Worm (Caenorhabditis elegans) whole organism, L1 larva: ENCODE data around the gene T25B9.8.
"Not testable (repeated sequence)": the region's sequence is repeated elsewhere in the genome, so short reads cannot be mapped to it uniquely, and the experiment has no call there.

Source experiments
- C34B4.2 ChIP-seq: sonication (generic microtip); optimal IDR thresholded peaks from 2 replicates; lab custom pipeline; 2017; ENCODE audit warnings: mild to moderate bottlenecking, missing genetic modification characterization, missing compliant biosample characterization
- aly-2 ChIP-seq: fragments of 150-350 bp; optimal IDR thresholded peaks from 2 replicates; lab custom pipeline; 2014; ENCODE audit warnings: missing biosample characterization, missing genetic modification characterization
- blmp-1 ChIP-seq: fragments of 150-350 bp; optimal IDR thresholded peaks from 2 replicates; lab custom pipeline; 2014; ENCODE audit warnings: missing biosample characterization, missing genetic modification characterization
- ceh-63 ChIP-seq: fragments of 200-800 bp; sonication (Bioruptor generic); optimal IDR thresholded peaks from 2 replicates; lab custom pipeline; 2018; ENCODE audit warnings: mild to moderate bottlenecking, missing genetic modification characterization, missing compliant biosample characterization
- ceh-88 ChIP-seq: fragments of 200-800 bp; sonication (Bioruptor generic); IDR thresholded peaks from 2 replicates; pipeline ENCODE4 v1.3.6; 2022; ENCODE audit warnings: missing genetic modification characterization, missing compliant biosample characterization
- dpl-1 ChIP-seq, 3 experiments: fragments of 150-350 bp in 2 of 3; sonication (generic microtip) in 1 of 3; optimal IDR thresholded peaks; 2 replicates each; lab custom pipeline; 2014 to 2017; ENCODE audit warnings: missing biosample characterization in 3 of 3, missing genetic modification characterization in 3 of 3, missing genetic modification reagents in 3 of 3
- efl-3 ChIP-seq: fragments of 200-800 bp; sonication (Bioruptor generic); optimal IDR thresholded peaks from 2 replicates; lab custom pipeline; 2018; ENCODE audit warnings: mild to moderate bottlenecking, missing genetic modification characterization, missing compliant biosample characterization
- egl-27 ChIP-seq, 2 experiments: fragments of 150-350 bp in 1 of 2; sonication (generic microtip); optimal IDR thresholded peaks; 3 replicates each; lab custom pipeline; 2017 to 2018; ENCODE audit warnings: missing biosample characterization in 2 of 2, missing genetic modification characterization in 2 of 2, missing genetic modification reagents in 2 of 2
- elt-2 ChIP-seq: sonication (generic microtip); optimal IDR thresholded peaks from 2 replicates; lab custom pipeline; 2016; ENCODE audit warnings: missing genetic modification characterization, mild to moderate bottlenecking, inconsistent platforms, missing compliant biosample characterization, missing genetic modification reagents
- ets-5 ChIP-seq: fragments of 200-800 bp; sonication (Bioruptor generic); IDR thresholded peaks from 2 replicates; pipeline ENCODE4 v1.3.6; 2022; ENCODE audit warnings: missing genetic modification characterization, missing compliant biosample characterization
- fkh-10 ChIP-seq: sonication (generic microtip); optimal IDR thresholded peaks from 2 replicates; lab custom pipeline; 2017; ENCODE audit warnings: missing biosample characterization, missing genetic modification reagents, missing genetic modification characterization
- fkh-4 ChIP-seq: sonication (generic microtip); optimal IDR thresholded peaks from 2 replicates; lab custom pipeline; 2016; ENCODE audit warnings: missing compliant biosample characterization, missing genetic modification characterization, borderline replicate concordance
- irx-1 ChIP-seq: sonication (generic microtip); optimal IDR thresholded peaks from 2 replicates; lab custom pipeline; 2016; ENCODE audit warnings: missing genetic modification characterization, missing compliant biosample characterization
- isw-1 ChIP-seq: fragments of 200-800 bp; sonication (Bioruptor generic); IDR thresholded peaks from 2 replicates; pipeline ENCODE4 v1.3.6; 2022; ENCODE audit warnings: missing genetic modification characterization, missing compliant biosample characterization
- lin-35 ChIP-seq, 2 experiments: fragments of 150-350 bp; optimal IDR thresholded peaks; 2 replicates each; lab custom pipeline; 2014; ENCODE audit warnings: missing biosample characterization in 2 of 2, missing genetic modification characterization in 2 of 2, missing genetic modification reagents in 2 of 2
- lir-3 ChIP-seq: sonication (generic microtip); optimal IDR thresholded peaks from 2 replicates; lab custom pipeline; 2016; ENCODE audit warnings: mild to moderate bottlenecking, missing genetic modification characterization, moderate library complexity, missing compliant biosample characterization; ENCODE audit not compliant: poor library complexity
- mdl-1 ChIP-seq, 2 experiments: fragments of 150-350 bp; optimal IDR thresholded peaks; 2 replicates each; lab custom pipeline; 2014 to 2017; ENCODE audit warnings: missing biosample characterization in 2 of 2, missing genetic modification characterization in 2 of 2, inconsistent platforms in 1 of 2
- mef-2 ChIP-seq: fragments of 150-350 bp; optimal IDR thresholded peaks from 2 replicates; lab custom pipeline; 2014; ENCODE audit warnings: missing biosample characterization, missing genetic modification characterization
- nhr-11 ChIP-seq: fragments of 150-350 bp; optimal IDR thresholded peaks from 2 replicates; lab custom pipeline; 2014; ENCODE audit warnings: missing biosample characterization, missing genetic modification characterization
- nhr-12 ChIP-seq: sonication (generic microtip); optimal IDR thresholded peaks from 2 replicates; lab custom pipeline; 2017; ENCODE audit warnings: missing biosample characterization, missing genetic modification characterization
- nhr-20 ChIP-seq: sonication (generic microtip); optimal IDR thresholded peaks from 2 replicates; lab custom pipeline; 2016; ENCODE audit warnings: mild to moderate bottlenecking, missing genetic modification characterization, missing compliant biosample characterization
- nhr-28 ChIP-seq: fragments of 150-350 bp; optimal IDR thresholded peaks from 2 replicates; lab custom pipeline; 2014; ENCODE audit warnings: missing biosample characterization, missing genetic modification characterization
- nhr-47 ChIP-seq: sonication (generic microtip); optimal IDR thresholded peaks from 2 replicates; lab custom pipeline; 2016; ENCODE audit warnings: mild to moderate bottlenecking, missing genetic modification characterization, moderate library complexity, missing compliant biosample characterization
- nhr-71 ChIP-seq: sonication (generic microtip); optimal IDR thresholded peaks from 2 replicates; lab custom pipeline; 2016; ENCODE audit warnings: mild to moderate bottlenecking, missing genetic modification characterization, moderate library complexity, missing compliant biosample characterization
- nhr-90 ChIP-seq: sonication (generic microtip); optimal IDR thresholded peaks from 2 replicates; lab custom pipeline; 2016; ENCODE audit warnings: mild to moderate bottlenecking, missing genetic modification characterization, missing compliant biosample characterization; ENCODE audit not compliant: poor library complexity
- pag-3 ChIP-seq: sonication (generic microtip); optimal IDR thresholded peaks from 2 replicates; lab custom pipeline; 2017; ENCODE audit warnings: missing genetic modification characterization, mild to moderate bottlenecking, missing compliant biosample characterization, antibody characterized with exemption, borderline replicate concordance; ENCODE audit not compliant: insufficient read depth
- skn-1 ChIP-seq: fragments of 150-350 bp; optimal IDR thresholded peaks from 2 replicates; lab custom pipeline; 2014; ENCODE audit warnings: missing biosample characterization, missing genetic modification characterization
- snpc-4 ChIP-seq: fragments of 150-350 bp; optimal IDR thresholded peaks from 2 replicates; lab custom pipeline; 2014; ENCODE audit warnings: missing biosample characterization, missing genetic modification characterization
- tbx-2 ChIP-seq: sonication (generic microtip); optimal IDR thresholded peaks from 2 replicates; lab custom pipeline; 2016; ENCODE audit warnings: missing genetic modification characterization, missing compliant biosample characterization
- tlp-1 ChIP-seq: fragments of 150-350 bp; optimal IDR thresholded peaks from 2 replicates; lab custom pipeline; 2014; ENCODE audit warnings: missing biosample characterization, missing genetic modification characterization
- unc-130 ChIP-seq: fragments of 150-350 bp; optimal IDR thresholded peaks from 2 replicates; lab custom pipeline; 2017; ENCODE audit warnings: missing biosample characterization, missing genetic modification characterization, inconsistent platforms
- unc-30 ChIP-seq: sonication (generic microtip); optimal IDR thresholded peaks from 2 replicates; lab custom pipeline; 2017; ENCODE audit warnings: missing biosample characterization, missing genetic modification characterization
- vab-15 ChIP-seq: sonication (generic microtip); optimal IDR thresholded peaks from 2 replicates; lab custom pipeline; 2017; ENCODE audit warnings: missing genotype, mild to moderate bottlenecking, missing genetic modification characterization, missing compliant biosample characterization

T25B9.8 gene

ce11 chrIV:10764206-10764605 lies 3.8 kb downstream of the T25B9.8 start, which contains the start of gene T25B9.11:
Gene T25B9.11 (plus strand): TSS chrIV:10764506.
- TF ChIP-seq lin-35 (GFP tag; optimal IDR thresholded peaks at IDR 0.05; lab: Kevin White, UChicago): no peak
- no peak for TF ChIP-seq pag-3
- no peak for TF ChIP-seq dpl-1 (GFP tag; optimal IDR thresholded peaks at IDR 0.05; lab: Kevin White, UChicago)
- TF ChIP-seq egl-27 (tag; optimal IDR thresholded peaks at IDR 0.05; lab: Kevin White, UChicago): no peak
- TF ChIP-seq ceh-63 (GFP tag; lab: Kevin White, UChicago): no peak

DNA sequence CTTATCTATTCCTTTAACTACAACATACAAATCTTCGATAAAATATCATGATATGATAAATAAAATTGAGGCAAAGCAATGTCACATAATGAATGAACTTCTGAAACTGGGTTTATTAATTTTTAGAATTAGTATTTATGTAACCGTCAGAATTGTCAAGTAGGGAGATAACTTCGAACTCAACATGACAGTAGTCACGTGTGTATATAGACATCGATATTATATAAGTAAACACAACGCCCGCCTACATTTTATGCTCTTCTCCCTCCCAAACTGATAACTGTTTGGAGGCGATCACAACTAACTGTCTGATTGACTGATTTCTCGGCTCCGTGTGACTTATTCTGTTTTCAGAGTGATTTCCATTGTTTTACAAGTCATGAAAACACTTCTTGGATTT lies 6.7 kb downstream of the T25B9.8 start, which contains the start of gene ugt-54:
Gene ugt-54 (plus strand): TSS at position 355 of the 400 bp plus-strand sequence.
- no peak for TF ChIP-seq unc-130
- peak; percentile 46 for TF ChIP-seq elt-2 (tag; lab: Kevin White, UChicago)
- peak in 1 of 2 experiments; percentile 0 for TF ChIP-seq lin-35 (GFP tag; optimal IDR thresholded peaks at IDR 0.05; lab: Kevin White, UChicago)
- TF ChIP-seq nhr-90: peak; percentile 15
- no peak for TF ChIP-seq skn-1

DNA sequence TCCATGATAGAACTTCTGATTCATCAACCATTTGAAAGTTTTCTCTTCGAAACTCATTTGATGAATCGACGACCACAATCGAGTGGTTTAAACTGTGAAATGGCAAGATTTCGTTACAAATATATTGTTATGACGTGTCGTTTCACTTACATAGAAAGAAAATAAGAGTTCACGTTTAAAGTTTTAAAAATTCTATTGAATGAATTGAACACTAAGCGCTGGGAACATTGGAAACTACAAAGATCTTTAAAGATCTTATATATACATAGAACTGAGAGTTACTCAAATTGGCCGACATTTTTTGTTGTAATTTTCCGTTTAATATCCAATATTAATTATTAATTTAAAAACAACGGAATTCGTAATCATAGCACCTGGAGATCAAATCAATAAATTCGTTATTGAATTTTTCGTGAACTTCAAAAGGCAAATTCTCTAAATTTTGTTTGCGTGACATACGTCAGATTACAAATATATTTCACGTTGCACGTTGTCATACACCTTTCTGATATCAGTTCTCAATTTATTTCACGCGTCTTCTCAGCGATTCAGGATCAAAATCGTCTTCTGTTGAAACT lies 10.3 kb downstream of the T25B9.8 start, which contains the start of the genes T25B9.4 and T25B9.6:
Gene T25B9.4 (minus strand): TSS at position 101 of the 578 bp plus-strand sequence.
Gene T25B9.6 (plus strand): TSS at position 528 of the 578 bp plus-strand sequence.
- TF ChIP-seq skn-1 (no peak), tbx-2 (no peak), dpl-1 (GFP tag; optimal IDR thresholded peaks at IDR 0.05; lab: Kevin White, UChicago) (no peak), lir-3 (no peak), efl-3 (GFP tag; lab: Kevin White, UChicago) (no peak), snpc-4 (tag; lab: Kevin White, UChicago) (no peak), nhr-28 (tag; lab: Kevin White, UChicago) (no peak), irx-1 (no peak), mef-2 (no peak), blmp-1 (no peak), nhr-12 (tag; lab: Kevin White, UChicago) (no peak), mdl-1 (tag; optimal IDR thresholded peaks at IDR 0.05; lab: Kevin White, UChicago) (no peak), nhr-47 (tag; lab: Kevin White, UChicago) (no peak), C34B4.2 (no peak), nhr-71 (tag; lab: Kevin White, UChicago) (no peak), nhr-11 (tag; lab: Kevin White, UChicago) (no peak), fkh-4 (tag; lab: Kevin White, UChicago) (no peak), nhr-20 (tag; lab: Kevin White, UChicago) (no peak)
- TF ChIP-seq, all 84 proteins: peak for 0

DNA sequence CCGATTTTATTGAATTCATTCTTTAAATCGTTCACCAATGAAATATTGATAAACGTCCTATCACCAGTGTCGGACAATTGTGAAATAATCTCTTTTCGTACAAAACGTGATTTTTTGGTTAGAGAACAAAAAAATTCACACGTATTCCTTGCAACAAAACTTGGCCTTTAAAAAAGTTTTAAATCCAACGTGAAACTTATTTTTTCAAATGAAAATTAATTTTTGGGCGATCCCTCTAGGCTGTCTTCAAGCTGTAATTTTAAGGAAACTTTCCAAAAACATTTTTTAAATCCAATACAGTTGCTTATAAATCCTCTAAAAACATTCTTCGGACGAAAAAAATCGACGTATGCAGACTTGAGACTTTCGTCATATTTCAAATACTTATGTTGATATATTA lies 13.3 kb downstream of the T25B9.8 start, which contains the start of gene T25B9.5:
Gene T25B9.5 (minus strand): TSS at position 101 of the 400 bp plus-strand sequence.
- TF ChIP-seq ets-5 (GFP tag; lab: Robert Waterston, UW) (no peak), fkh-10 (no peak), aly-2 (tag; lab: Kevin White, UChicago) (no peak), lin-35 (GFP tag; optimal IDR thresholded peaks at IDR 0.05; lab: Kevin White, UChicago) (no peak), tlp-1 (tag; lab: Kevin White, UChicago) (no peak), vab-15 (no peak)
- TF ChIP-seq, all 84 proteins: peak for 0

ce11 chrIV:10751740-10752139 lies 16.3 kb downstream of the T25B9.8 start, which contains the start of gene T25B9.2:
Gene T25B9.2 (minus strand): TSS chrIV:10751840.
- not testable (repeated sequence) for TF ChIP-seq unc-30 (tag; lab: Kevin White, UChicago); ceh-88; isw-1 (GFP tag; lab: Robert Waterston, UW)
